Worm (Caenorhabditis elegans): Measurements from ENCODE around the gene ZC404.15.

- TF ChIP-seq daf-12 (tag; optimal IDR thresholded peaks at IDR 0.05) (no peak), unc-62 (GFP tag; optimal IDR thresholded peaks at IDR 0.05 in 1 of 2) (no peak), unc-62 (tag; optimal IDR thresholded peaks at IDR 0.05) (no peak)
These were observed 8.6 kb upstream of the ZC404.15 start, which contains the start of gene srh-30 for ce11 chrV:6771645-6772044.

Measured in whole organism, L4 larva.